Worm (Caenorhabditis elegans) whole organism, L1 larva: ENCODE results near the gene B0198.3.

Experiments
- F16B12.6 ChIP-seq: fragments of 150-350 bp; optimal IDR thresholded peaks from 2 replicates; lab custom pipeline; 2014; ENCODE audit warnings: missing biosample characterization, missing genetic modification characterization
- Y116A8C.19 ChIP-seq: sonication (generic microtip); optimal IDR thresholded peaks from 2 replicates; lab custom pipeline; 2016; ENCODE audit warnings: missing compliant biosample characterization, missing genetic modification characterization, borderline replicate concordance
- alr-1 ChIP-seq: fragments of 200-800 bp; sonication (Bioruptor generic); optimal IDR thresholded peaks from 2 replicates; lab custom pipeline; 2018; ENCODE audit warnings: borderline replicate concordance, mild to moderate bottlenecking, missing genetic modification characterization, missing compliant biosample characterization
- ama-1 ChIP-seq: fragments of 150-350 bp; optimal IDR thresholded peaks from 2 replicates; lab custom pipeline; 2014
- ceh-8 ChIP-seq: fragments of 200-800 bp; sonication (Bioruptor generic); optimal IDR thresholded peaks from 2 replicates; lab custom pipeline; 2018; ENCODE audit warnings: mild to moderate bottlenecking, missing genetic modification characterization, moderate library complexity, missing compliant biosample characterization
- ceh-88 ChIP-seq: fragments of 200-800 bp; sonication (Bioruptor generic); IDR thresholded peaks from 2 replicates; pipeline ENCODE4 v1.3.6; 2022; ENCODE audit warnings: missing genetic modification characterization, missing compliant biosample characterization
- ceh-90 ChIP-seq: sonication (generic microtip); optimal IDR thresholded peaks from 2 replicates; lab custom pipeline; 2016; ENCODE audit warnings: missing genetic modification characterization, missing compliant biosample characterization
- efl-1 ChIP-seq, 4 experiments: fragments of 150-350 bp; optimal IDR thresholded peaks in 3 of 4; peaks in 1 of 4; 1 replicate in 1 of 4; 2 replicates in 3 of 4; lab custom pipeline; 2014; ENCODE audit warnings: missing biosample characterization in 2 of 4, missing genetic modification characterization in 2 of 4, missing genetic modification reagents in 2 of 4
- egl-13 ChIP-seq: sonication (generic microtip); optimal IDR thresholded peaks from 2 replicates; lab custom pipeline; 2016; ENCODE audit warnings: missing genotype, missing genetic modification reagents, missing genetic modification characterization, missing compliant biosample characterization
- elt-2 ChIP-seq: sonication (generic microtip); optimal IDR thresholded peaks from 2 replicates; lab custom pipeline; 2016; ENCODE audit warnings: missing genetic modification characterization, mild to moderate bottlenecking, inconsistent platforms, missing compliant biosample characterization, missing genetic modification reagents
- elt-3 ChIP-seq, 6 experiments: fragments of 150-350 bp in 1 of 6; sonication (generic microtip); optimal IDR thresholded peaks; 2 replicates each; lab custom pipeline; 2017 to 2018; ENCODE audit warnings: missing biosample characterization in 6 of 6, missing genetic modification characterization in 6 of 6, inconsistent platforms in 1 of 6
- hlh-17 ChIP-seq: fragments of 200-800 bp; sonication (Bioruptor generic); optimal IDR thresholded peaks from 2 replicates; lab custom pipeline; 2018; ENCODE audit warnings: missing genetic modification characterization, mild to moderate bottlenecking, missing compliant biosample characterization, moderate library complexity, borderline replicate concordance
- hlh-4 ChIP-seq: sonication (generic microtip); optimal IDR thresholded peaks from 2 replicates; lab custom pipeline; 2016; ENCODE audit warnings: mild to moderate bottlenecking, missing genetic modification characterization, missing compliant biosample characterization
- hpl-2 ChIP-seq: fragments of 150-350 bp; optimal IDR thresholded peaks from 2 replicates; lab custom pipeline; 2014; ENCODE audit warnings: missing biosample characterization, missing genetic modification reagents, missing genetic modification characterization
- lin-14 ChIP-seq: fragments of 200-800 bp; sonication (Bioruptor generic); optimal IDR thresholded peaks from 2 replicates; lab custom pipeline; 2018; ENCODE audit warnings: mild to moderate bottlenecking, missing genetic modification characterization, moderate library complexity, missing compliant biosample characterization
- lin-39 ChIP-seq: fragments of 150-350 bp; optimal IDR thresholded peaks from 2 replicates; lab custom pipeline; 2014; ENCODE audit warnings: missing biosample characterization, missing genetic modification reagents, missing genetic modification characterization
- mab-9 ChIP-seq: fragments of 200-800 bp; sonication (Bioruptor generic); IDR thresholded peaks from 2 replicates; pipeline ENCODE4 v1.3.6; 2022; ENCODE audit warnings: missing genetic modification reagents, missing genetic modification characterization, missing compliant biosample characterization
- mdl-1 ChIP-seq, 2 experiments: fragments of 150-350 bp; optimal IDR thresholded peaks; 2 replicates each; lab custom pipeline; 2014 to 2017; ENCODE audit warnings: missing biosample characterization in 2 of 2, missing genetic modification characterization in 2 of 2, inconsistent platforms in 1 of 2
- mef-2 ChIP-seq: fragments of 150-350 bp; optimal IDR thresholded peaks from 2 replicates; lab custom pipeline; 2014; ENCODE audit warnings: missing biosample characterization, missing genetic modification characterization
- nhr-11 ChIP-seq: fragments of 150-350 bp; optimal IDR thresholded peaks from 2 replicates; lab custom pipeline; 2014; ENCODE audit warnings: missing biosample characterization, missing genetic modification characterization
- nhr-12 ChIP-seq: sonication (generic microtip); optimal IDR thresholded peaks from 2 replicates; lab custom pipeline; 2017; ENCODE audit warnings: missing biosample characterization, missing genetic modification characterization
- nhr-237 ChIP-seq: fragments of 150-350 bp; optimal IDR thresholded peaks from 2 replicates; lab custom pipeline; 2014; ENCODE audit warnings: missing biosample characterization, missing genetic modification characterization
- nhr-28 ChIP-seq: fragments of 150-350 bp; optimal IDR thresholded peaks from 2 replicates; lab custom pipeline; 2014; ENCODE audit warnings: missing biosample characterization, missing genetic modification characterization
- nhr-84 ChIP-seq: sonication (generic microtip); optimal IDR thresholded peaks from 2 replicates; lab custom pipeline; 2017; ENCODE audit warnings: missing biosample characterization, missing genetic modification characterization
- nhr-85 ChIP-seq: sonication (generic microtip); peaks from one replicate; lab custom pipeline; 2016; ENCODE audit warnings: missing genetic modification characterization, inconsistent platforms, missing compliant biosample characterization
- pag-3 ChIP-seq: sonication (generic microtip); optimal IDR thresholded peaks from 2 replicates; lab custom pipeline; 2017; ENCODE audit warnings: missing genetic modification characterization, mild to moderate bottlenecking, missing compliant biosample characterization, antibody characterized with exemption, borderline replicate concordance; ENCODE audit not compliant: insufficient read depth
- pax-3 ChIP-seq: fragments of 200-800 bp; sonication (Bioruptor generic); optimal IDR thresholded peaks from 2 replicates; lab custom pipeline; 2018; ENCODE audit warnings: mild to moderate bottlenecking, missing genetic modification characterization, moderate library complexity, missing compliant biosample characterization
- pqm-1 ChIP-seq: sonication (generic microtip); optimal IDR thresholded peaks from 3 replicates; lab custom pipeline; 2017; ENCODE audit warnings: missing biosample characterization, missing genetic modification characterization
- rnt-1 ChIP-seq: sonication (generic microtip); optimal IDR thresholded peaks from 2 replicates; lab custom pipeline; 2016; ENCODE audit warnings: mild to moderate bottlenecking, missing genetic modification characterization, moderate library complexity, missing compliant biosample characterization
- snpc-4 ChIP-seq: fragments of 150-350 bp; optimal IDR thresholded peaks from 2 replicates; lab custom pipeline; 2014; ENCODE audit warnings: missing biosample characterization, missing genetic modification characterization
- swsn-7 ChIP-seq: sonication (generic microtip); optimal IDR thresholded peaks from 2 replicates; lab custom pipeline; 2016; ENCODE audit warnings: missing genetic modification characterization, missing compliant biosample characterization
- tbx-2 ChIP-seq: sonication (generic microtip); optimal IDR thresholded peaks from 2 replicates; lab custom pipeline; 2016; ENCODE audit warnings: missing genetic modification characterization, missing compliant biosample characterization
- unc-130 ChIP-seq: fragments of 150-350 bp; optimal IDR thresholded peaks from 2 replicates; lab custom pipeline; 2017; ENCODE audit warnings: missing biosample characterization, missing genetic modification characterization, inconsistent platforms
- unc-86 ChIP-seq: sonication (generic microtip); optimal IDR thresholded peaks from 2 replicates; lab custom pipeline; 2016; ENCODE audit warnings: missing genetic modification characterization, missing compliant biosample characterization
- unc-98 ChIP-seq: fragments of 200-800 bp; sonication (Bioruptor generic); IDR thresholded peaks from 2 replicates; pipeline ENCODE4 v1.3.6; 2022; ENCODE audit warnings: missing genetic modification characterization, missing compliant biosample characterization
- zip-4 ChIP-seq: fragments of 200-800 bp; sonication (Bioruptor generic); optimal IDR thresholded peaks from 2 replicates; lab custom pipeline; 2018; ENCODE audit warnings: mild to moderate bottlenecking, missing genetic modification characterization, moderate library complexity, missing compliant biosample characterization
- ztf-4 ChIP-seq: fragments of 150-350 bp; optimal IDR thresholded peaks from 2 replicates; lab custom pipeline; 2014; ENCODE audit warnings: missing biosample characterization, missing genetic modification characterization

The B0198.3 gene

ce11 chrX:12104630-12105029 is 47.8 kb upstream of the B0198.3 start, which contains the start of gene col-181:
Gene col-181, plus strand, starts transcription at chrX:12104930.
- TF ChIP-seq hlh-4 (tag; lab: Kevin White, UChicago) (no peak), nhr-12 (tag; lab: Kevin White, UChicago) (no peak), elt-2 (tag; lab: Kevin White, UChicago) (no peak), pag-3 (peak; percentile 7), unc-86 (tag; lab: Kevin White, UChicago) (no peak), ceh-88 (GFP tag; lab: Robert Waterston, UW) (no peak)

- TF ChIP-seq lin-39 (tag; lab: Kevin White, UChicago) (no peak), ceh-88 (GFP tag; lab: Robert Waterston, UW) (no peak), mef-2 (tag; lab: Kevin White, UChicago) (no peak), pax-3 (tag; lab: Kevin White, UChicago) (no peak), efl-1 (optimal IDR thresholded peaks at IDR 0.05; lab: Kevin White, UChicago) (no peak), efl-1 (GFP tag; optimal IDR thresholded peaks at IDR 0.05 in 1 of 2; lab: Kevin White, UChicago) (no peak), pqm-1 (tag; lab: Kevin White, UChicago) (no peak), nhr-11 (tag; lab: Kevin White, UChicago) (no peak), zip-4 (GFP tag; lab: Kevin White, UChicago) (no peak), mdl-1 (tag; optimal IDR thresholded peaks at IDR 0.05; lab: Kevin White, UChicago) (no peak), ceh-8 (GFP tag; lab: Kevin White, UChicago) (no peak), swsn-7 (tag; lab: Kevin White, UChicago) (no peak), hpl-2 (GFP tag; lab: Kevin White, UChicago) (no peak), unc-98 (no peak), ztf-4 (tag; lab: Kevin White, UChicago) (no peak), mab-9 (no peak)
These were observed 46.8 kb upstream of the B0198.3 start, which contains the start of gene W03G11.3 for ce11 chrX:12103712-12104111. Gene W03G11.3, minus strand, starts transcription at chrX:12103812.

DNA sequence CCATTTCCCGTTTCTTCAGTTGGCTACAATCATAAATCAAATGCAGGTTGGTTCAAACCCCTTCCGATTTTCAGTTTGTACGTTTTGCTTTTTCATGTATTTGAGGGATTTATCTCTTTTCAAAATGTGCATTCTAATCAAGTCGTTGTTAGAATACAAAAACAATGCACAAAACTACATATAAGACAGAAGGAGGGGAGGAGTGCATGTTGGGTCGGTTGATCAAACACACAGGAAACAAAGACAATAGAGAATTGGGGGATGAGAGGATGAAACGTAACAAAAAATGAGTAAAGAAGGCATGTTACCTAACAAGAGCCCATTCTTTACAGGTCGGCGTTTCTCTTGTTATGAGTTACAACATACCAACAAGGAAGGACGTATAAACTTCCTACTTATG is 41.1 kb upstream of the B0198.3 start:
- TF ChIP-seq nhr-84 (tag; lab: Kevin White, UChicago), result no peak
- TF ChIP-seq nhr-85, result no peak
- no peak for TF ChIP-seq elt-2 (tag; lab: Kevin White, UChicago)
- no peak for TF ChIP-seq snpc-4 (tag; lab: Kevin White, UChicago)
- no peak for TF ChIP-seq tbx-2 (tag; lab: Kevin White, UChicago)
- no peak for TF ChIP-seq elt-3 (tag; optimal IDR thresholded peaks at IDR 0.05; lab: Kevin White, UChicago)
- TF ChIP-seq unc-98, result no peak
- TF ChIP-seq ama-1 (lab: Kevin White, UChicago), result no peak
- no peak for TF ChIP-seq nhr-237
- no peak for TF ChIP-seq rnt-1 (tag; lab: Kevin White, UChicago)
- TF ChIP-seq Y116A8C.19, result no peak
- no peak for TF ChIP-seq unc-130 (tag; lab: Kevin White, UChicago)
- TF ChIP-seq hlh-17 (GFP tag; lab: Kevin White, UChicago), result no peak
- no peak for TF ChIP-seq lin-14 (GFP tag; lab: Kevin White, UChicago)
- TF ChIP-seq egl-13 (tag; lab: Kevin White, UChicago), result no peak
- TF ChIP-seq zip-4 (GFP tag; lab: Kevin White, UChicago), result no peak
- no peak for TF ChIP-seq alr-1 (tag; lab: Kevin White, UChicago)
- no peak for TF ChIP-seq F16B12.6 (tag; lab: Kevin White, UChicago)

DNA sequence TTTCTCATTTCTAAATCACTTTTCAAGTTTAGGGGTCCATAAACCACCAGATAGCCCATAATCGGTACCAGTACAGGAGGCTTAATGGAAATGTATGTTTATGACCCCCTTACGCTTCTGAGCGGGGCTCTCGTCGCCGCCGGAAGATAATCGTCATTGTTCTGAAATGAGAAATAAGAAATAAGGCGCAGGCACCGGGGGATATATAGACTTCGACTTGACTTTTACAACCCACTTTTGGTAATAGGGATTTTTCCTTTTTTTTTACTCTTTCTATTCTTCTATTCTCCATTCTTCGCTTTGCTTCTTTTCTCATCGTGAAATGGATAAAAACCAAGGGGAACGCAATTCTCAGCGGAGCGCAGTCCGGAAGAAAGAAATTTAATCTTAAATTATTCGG is 38.3 kb upstream of the B0198.3 start:
- TF ChIP-seq efl-1 (optimal IDR thresholded peaks at IDR 0.05; lab: Kevin White, UChicago) (no peak), efl-1 (GFP tag; optimal IDR thresholded peaks at IDR 0.05 in 1 of 2; lab: Kevin White, UChicago) (peak in 1 of 2 experiments; percentile 58), ceh-90 (tag; lab: Kevin White, UChicago) (no peak), nhr-28 (tag; lab: Kevin White, UChicago) (no peak)
